Worm (Caenorhabditis elegans) whole organism, L2 larva: ENCODE results near the gene Y41D4A.3.

Source experiments
- C34F6.9 ChIP-seq: fragments of 150-350 bp; optimal IDR thresholded peaks from 2 replicates; lab custom pipeline; 2014; ENCODE audit warnings: missing biosample characterization, missing genetic modification characterization
- F13H6.1 ChIP-seq: sonication (generic microtip); optimal IDR thresholded peaks from 2 replicates; lab custom pipeline; 2016; ENCODE audit warnings: missing genetic modification characterization, missing compliant biosample characterization
- ZK546.5 ChIP-seq: sonication (generic microtip); optimal IDR thresholded peaks from 2 replicates; lab custom pipeline; 2017; ENCODE audit warnings: missing biosample characterization, missing genetic modification characterization
- alr-1 ChIP-seq: fragments of 150-350 bp; optimal IDR thresholded peaks from 2 replicates; lab custom pipeline; 2014; ENCODE audit warnings: missing biosample characterization, missing genetic modification characterization
- aly-2 ChIP-seq: fragments of 150-350 bp; optimal IDR thresholded peaks from 2 replicates; lab custom pipeline; 2014; ENCODE audit warnings: missing biosample characterization, missing genetic modification characterization
- blmp-1 ChIP-seq: sonication (generic microtip); optimal IDR thresholded peaks from 2 replicates; lab custom pipeline; 2017; ENCODE audit warnings: missing genetic modification characterization, mild to moderate bottlenecking, missing compliant biosample characterization, antibody characterized with exemption, moderate library complexity; ENCODE audit not compliant: insufficient read depth
- ceh-16 ChIP-seq: fragments of 150-350 bp; optimal IDR thresholded peaks from 2 replicates; lab custom pipeline; 2014; ENCODE audit warnings: missing biosample characterization, missing genetic modification characterization
- ceh-82 ChIP-seq: fragments of 150-350 bp; optimal IDR thresholded peaks from 2 replicates; lab custom pipeline; 2014; ENCODE audit warnings: missing biosample characterization, missing genetic modification characterization
- crh-2 ChIP-seq: sonication (generic microtip); optimal IDR thresholded peaks from 2 replicates; lab custom pipeline; 2017; ENCODE audit warnings: missing biosample characterization, missing genetic modification characterization
- dmd-4 ChIP-seq: sonication (generic microtip); optimal IDR thresholded peaks from 2 replicates; lab custom pipeline; 2017; ENCODE audit warnings: missing biosample characterization, missing genetic modification characterization
- egl-27 ChIP-seq: sonication (generic microtip); optimal IDR thresholded peaks from 3 replicates; lab custom pipeline; 2017; ENCODE audit warnings: missing biosample characterization, missing genetic modification reagents, missing genetic modification characterization
- elt-3 ChIP-seq: sonication (generic microtip); optimal IDR thresholded peaks from 2 replicates; lab custom pipeline; 2017; ENCODE audit warnings: missing biosample characterization, missing genetic modification characterization
- gmeb-1 ChIP-seq: fragments of 150-350 bp; optimal IDR thresholded peaks from 2 replicates; lab custom pipeline; 2014; ENCODE audit warnings: missing biosample characterization, missing genetic modification characterization
- lin-11 ChIP-seq: fragments of 150-350 bp; sonication (generic microtip); optimal IDR thresholded peaks from 2 replicates; lab custom pipeline; 2014; ENCODE audit warnings: missing biosample characterization, missing genetic modification characterization, inconsistent platforms, mixed read lengths
- lin-13 ChIP-seq: fragments of 150-350 bp; optimal IDR thresholded peaks from 2 replicates; lab custom pipeline; 2014; ENCODE audit warnings: missing biosample characterization, missing genetic modification reagents, missing genetic modification characterization
- lin-39 ChIP-seq: fragments of 150-350 bp; optimal IDR thresholded peaks from 2 replicates; lab custom pipeline; 2014; ENCODE audit warnings: missing biosample characterization, missing genetic modification reagents, missing genetic modification characterization
- lsy-2 ChIP-seq, 2 experiments: fragments of 150-350 bp in 1 of 2; sonication (generic microtip) in 1 of 2; optimal IDR thresholded peaks; 2 replicates each; lab custom pipeline; 2014 to 2017; ENCODE audit warnings: missing biosample characterization in 2 of 2, missing genetic modification characterization in 2 of 2
- mab-5 ChIP-seq: fragments of 150-350 bp; optimal IDR thresholded peaks from 2 replicates; lab custom pipeline; 2014; ENCODE audit warnings: missing biosample characterization, missing genetic modification characterization
- mbf-1 ChIP-seq: sonication (generic microtip); optimal IDR thresholded peaks from 2 replicates; lab custom pipeline; 2017; ENCODE audit warnings: missing biosample characterization, missing genetic modification characterization
- nhr-10 ChIP-seq: sonication (generic microtip); optimal IDR thresholded peaks from 2 replicates; lab custom pipeline; 2017; ENCODE audit warnings: missing biosample characterization, missing genetic modification characterization
- nhr-11 ChIP-seq: fragments of 150-350 bp; optimal IDR thresholded peaks from 2 replicates; lab custom pipeline; 2014; ENCODE audit warnings: missing biosample characterization, missing genetic modification characterization
- nhr-12 ChIP-seq: fragments of 150-350 bp; optimal IDR thresholded peaks from 2 replicates; lab custom pipeline; 2014; ENCODE audit warnings: missing biosample characterization, missing genetic modification characterization
- nhr-129 ChIP-seq: fragments of 150-350 bp; optimal IDR thresholded peaks from 2 replicates; lab custom pipeline; 2014; ENCODE audit warnings: missing biosample characterization, missing genetic modification characterization
- nhr-21 ChIP-seq: fragments of 150-350 bp; optimal IDR thresholded peaks from 2 replicates; lab custom pipeline; 2014; ENCODE audit warnings: missing biosample characterization, missing genetic modification characterization
- nhr-23 ChIP-seq: fragments of 150-350 bp; optimal IDR thresholded peaks from 2 replicates; lab custom pipeline; 2014; ENCODE audit warnings: missing biosample characterization, missing genetic modification reagents, missing genetic modification characterization
- nhr-237 ChIP-seq: fragments of 150-350 bp; optimal IDR thresholded peaks from 2 replicates; lab custom pipeline; 2014; ENCODE audit warnings: missing biosample characterization, missing genetic modification characterization
- nhr-25 ChIP-seq: fragments of 150-350 bp; sonication (generic microtip); optimal IDR thresholded peaks from 3 replicates; lab custom pipeline; 2014; ENCODE audit warnings: missing biosample characterization, missing genetic modification characterization
- peb-1 ChIP-seq: fragments of 150-350 bp; optimal IDR thresholded peaks from 2 replicates; lab custom pipeline; 2014; ENCODE audit warnings: missing biosample characterization, missing genetic modification characterization
- skn-1 ChIP-seq: sonication (generic microtip); optimal IDR thresholded peaks from 2 replicates; lab custom pipeline; 2017; ENCODE audit warnings: missing biosample characterization, missing genetic modification characterization
- sma-9 ChIP-seq, 2 experiments: fragments of 150-350 bp in 1 of 2; sonication (generic microtip) in 1 of 2; optimal IDR thresholded peaks; 2 replicates each; lab custom pipeline; 2014 to 2016; ENCODE audit warnings: missing genetic modification characterization in 2 of 2, mild to moderate bottlenecking in 1 of 2, missing biosample characterization in 1 of 2, missing compliant biosample characterization in 1 of 2, missing genetic modification reagents in 1 of 2, moderate library complexity in 1 of 2
- snpc-4 ChIP-seq: fragments of 150-350 bp; optimal IDR thresholded peaks from 2 replicates; lab custom pipeline; 2014; ENCODE audit warnings: missing biosample characterization, missing genetic modification characterization
- unc-55 ChIP-seq: fragments of 150-350 bp; sonication (generic microtip); optimal IDR thresholded peaks from 3 replicates; lab custom pipeline; 2014; ENCODE audit warnings: missing biosample characterization, missing genetic modification reagents, missing genetic modification characterization
- unc-62 ChIP-seq: fragments of 150-350 bp; optimal IDR thresholded peaks from 2 replicates; lab custom pipeline; 2014; ENCODE audit warnings: missing biosample characterization, missing genetic modification reagents, missing genetic modification characterization
- zag-1 ChIP-seq: fragments of 150-350 bp; optimal IDR thresholded peaks from 2 replicates; lab custom pipeline; 2014; ENCODE audit warnings: missing biosample characterization, missing genetic modification characterization
- ztf-11 ChIP-seq: sonication (generic microtip); optimal IDR thresholded peaks from 2 replicates; lab custom pipeline; 2017; ENCODE audit warnings: missing biosample characterization, missing genetic modification characterization
- ztf-4 ChIP-seq: fragments of 150-350 bp; optimal IDR thresholded peaks from 2 replicates; lab custom pipeline; 2014; ENCODE audit warnings: missing biosample characterization, missing genetic modification characterization

Y41D4A.3 gene

DNA sequence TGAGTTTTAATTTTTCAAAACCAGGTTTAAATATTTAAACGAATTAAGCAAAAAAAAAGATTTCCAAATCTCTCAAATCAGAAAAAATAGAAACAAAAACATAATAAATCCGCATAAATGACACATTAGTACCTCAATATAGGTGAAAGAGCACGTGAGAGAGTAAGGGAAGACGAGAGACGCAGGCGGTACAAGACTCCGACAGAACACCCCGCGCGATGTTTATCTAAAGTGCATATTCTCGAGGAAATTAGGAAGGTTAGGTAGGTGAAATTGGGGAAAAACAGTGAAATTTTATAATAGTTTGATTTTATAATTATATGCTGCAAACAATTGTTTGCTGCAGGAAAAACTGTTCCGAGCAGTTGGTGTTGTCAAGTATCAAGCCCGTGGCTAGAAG lies 51.0 kb downstream of the Y41D4A.3 start:
- no peak for TF ChIP-seq blmp-1 (tag; lab: Kevin White, UChicago)
- TF ChIP-seq egl-27 = no peak
- no peak for TF ChIP-seq ztf-11
- TF ChIP-seq ceh-16 = no peak
- TF ChIP-seq nhr-237 = no peak
- peak in 1 of 2 experiments; percentile 62 for TF ChIP-seq lsy-2 (tag; optimal IDR thresholded peaks at IDR 0.05; lab: Kevin White, UChicago)
- TF ChIP-seq elt-3 (tag; lab: Kevin White, UChicago) = no peak
- no peak for TF ChIP-seq nhr-25 (tag; lab: Kevin White, UChicago)
- no peak for TF ChIP-seq skn-1 (tag; lab: Kevin White, UChicago)
- TF ChIP-seq lin-13 (GFP tag; lab: Kevin White, UChicago) = peak; percentile 49
- no peak for TF ChIP-seq F13H6.1 (tag; lab: Kevin White, UChicago)
- TF ChIP-seq dmd-4 (tag; lab: Kevin White, UChicago) = no peak
- no peak for TF ChIP-seq nhr-12 (tag; lab: Kevin White, UChicago)
- TF ChIP-seq zag-1 (tag; lab: Kevin White, UChicago) = no peak
- TF ChIP-seq ztf-4 (tag; lab: Kevin White, UChicago) = no peak
- TF ChIP-seq aly-2 = no peak
- TF ChIP-seq unc-62 (GFP tag; lab: Kevin White, UChicago) = no peak
- no peak for TF ChIP-seq alr-1 (tag; lab: Kevin White, UChicago)
- TF ChIP-seq lin-39 = no peak
- TF ChIP-seq nhr-129 = no peak
- TF ChIP-seq ZK546.5 = no peak
- TF ChIP-seq crh-2 (tag; lab: Kevin White, UChicago) = peak; percentile 15
- TF ChIP-seq nhr-10 (tag; lab: Kevin White, UChicago) = no peak
- TF ChIP-seq sma-9 (GFP tag; optimal IDR thresholded peaks at IDR 0.05; lab: Kevin White, UChicago) = no peak
- no peak for TF ChIP-seq sma-9 (tag; optimal IDR thresholded peaks at IDR 0.05; lab: Kevin White, UChicago)
- no peak for TF ChIP-seq snpc-4 (tag; lab: Kevin White, UChicago)
- no peak for TF ChIP-seq peb-1 (tag; lab: Kevin White, UChicago)
- no peak for TF ChIP-seq nhr-21 (tag; lab: Kevin White, UChicago)
- TF ChIP-seq lin-11 (tag; lab: Kevin White, UChicago) = no peak
- TF ChIP-seq nhr-11 = no peak
- no peak for TF ChIP-seq mab-5
- no peak for TF ChIP-seq gmeb-1 (tag; lab: Kevin White, UChicago)
- peak; percentile 50 for TF ChIP-seq unc-55 (GFP tag; lab: Kevin White, UChicago)
- TF ChIP-seq ceh-82 (tag; lab: Kevin White, UChicago) = no peak
- no peak for TF ChIP-seq mbf-1
- peak; percentile 27 for TF ChIP-seq C34F6.9
- no peak for TF ChIP-seq nhr-23
